Worm (Caenorhabditis elegans) whole organism, early embryonic: ENCODE measurements around the gene F52D10.2.

Experiments
- F13C5.2 ChIP-seq: sonication (generic microtip); optimal IDR thresholded peaks from 2 replicates; lab custom pipeline; 2017; ENCODE audit warnings: mild to moderate bottlenecking, missing genetic modification characterization, inconsistent platforms, missing compliant biosample characterization
- ama-1 ChIP-seq: fragments of 150-350 bp; optimal IDR thresholded peaks from 2 replicates; lab custom pipeline; 2014
- ceh-13 ChIP-seq: fragments of 200-800 bp; sonication (Bioruptor generic); optimal IDR thresholded peaks from 2 replicates; lab custom pipeline; 2018; ENCODE audit warnings: mild to moderate bottlenecking, missing genetic modification characterization, missing compliant biosample characterization
- flt-1 ChIP-seq: fragments of 200-800 bp; sonication (Bioruptor generic); IDR thresholded peaks from 2 replicates; pipeline ENCODE4 v1.3.6; 2022; ENCODE audit warnings: missing genetic modification characterization, missing compliant biosample characterization
- hmbx-1 ChIP-seq: sonication (generic microtip); optimal IDR thresholded peaks from 2 replicates; lab custom pipeline; 2016; ENCODE audit warnings: mild to moderate bottlenecking, missing genetic modification characterization, missing compliant biosample characterization
- hmg-4 ChIP-seq: fragments of 200-800 bp; sonication (Bioruptor generic); optimal IDR thresholded peaks from 2 replicates; lab custom pipeline; 2018; ENCODE audit warnings: mild to moderate bottlenecking, missing genetic modification characterization, missing compliant biosample characterization
- hnd-1 ChIP-seq: sonication (generic microtip); optimal IDR thresholded peaks from 2 replicates; lab custom pipeline; 2016; ENCODE audit warnings: missing genetic modification characterization, missing compliant biosample characterization
- tbx-37 ChIP-seq: fragments of 200-800 bp; sonication (Bioruptor generic); conservative IDR thresholded peaks from 2 replicates; pipeline ENCODE4 v1.3.6; 2022; ENCODE audit warnings: missing genetic modification reagents, missing genetic modification characterization, missing compliant biosample characterization

DNA sequence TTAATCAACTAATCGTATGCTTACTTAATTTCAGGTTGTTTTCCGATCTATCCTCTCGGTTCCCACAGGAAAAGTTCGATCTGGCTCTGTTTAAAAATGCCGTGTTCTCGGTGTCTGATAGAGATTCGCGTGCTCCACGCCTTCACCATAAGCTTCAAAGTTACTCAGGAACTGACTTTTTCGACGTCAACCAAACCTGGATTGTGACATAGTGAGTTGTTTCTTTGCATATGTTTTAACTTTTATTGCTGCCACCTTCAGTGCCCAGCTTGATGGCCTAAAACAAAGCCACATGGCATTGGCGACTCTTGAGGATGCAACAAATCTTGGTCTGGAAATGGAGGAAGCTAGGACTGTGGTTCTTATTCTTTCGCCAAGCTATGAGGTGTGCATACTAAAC, 5.6 kb downstream of the F52D10.2 start:
- TF ChIP-seq tbx-37 (GFP tag; lab: Robert Waterston, UW) (no peak), hmg-4 (GFP tag; lab: Kevin White, UChicago) (no peak), ceh-13 (GFP tag; lab: Kevin White, UChicago) (no peak), flt-1 (GFP tag; lab: Robert Waterston, UW) (no peak), ama-1 (lab: Kevin White, UChicago) (no peak), hnd-1 (tag; lab: Kevin White, UChicago) (no peak), hmbx-1 (tag; lab: Kevin White, UChicago) (no peak), F13C5.2 (tag; lab: Kevin White, UChicago) (no peak)
